Fruit fly (Drosophila melanogaster): ENCODE data around the gene Wdr24.
A peak's percentile ranks its signal among the peaks of the same experiment; 100 is the strongest.

Gene Wdr24

DNA sequence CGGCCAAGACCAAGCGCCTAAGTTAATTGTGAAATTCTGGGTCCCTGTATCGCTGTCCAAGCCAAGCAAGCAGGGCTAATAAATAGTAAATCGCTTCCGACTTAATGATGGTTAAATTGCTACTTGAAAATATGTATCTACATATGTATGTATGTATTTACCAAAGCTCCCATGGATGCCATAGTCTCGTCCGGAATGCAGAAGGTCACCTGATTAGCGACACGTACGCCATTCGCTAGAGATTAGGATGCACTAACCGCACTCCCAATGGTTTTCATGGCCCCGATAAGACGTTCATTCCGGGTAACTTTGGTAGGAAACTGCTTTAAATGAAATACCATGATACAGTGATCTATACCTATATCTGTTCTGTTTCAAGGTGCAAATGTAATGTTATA is 13.8 kb upstream of the Wdr24 start:
- TF ChIP-seq Nf-YB (GFP tag; optimal IDR thresholded peaks at IDR 0.05) (peak; percentile 59), sd (tag; optimal IDR thresholded peaks at IDR 0.05) (peak; percentile 52), CG1647 (GFP tag; optimal IDR thresholded peaks at IDR 0.05) (no peak), NFAT (GFP tag; IDR thresholded peaks at IDR 0.05) (no peak), Nf-YC (tag; optimal IDR thresholded peaks at IDR 0.05) (peak; percentile 69)

DNA sequence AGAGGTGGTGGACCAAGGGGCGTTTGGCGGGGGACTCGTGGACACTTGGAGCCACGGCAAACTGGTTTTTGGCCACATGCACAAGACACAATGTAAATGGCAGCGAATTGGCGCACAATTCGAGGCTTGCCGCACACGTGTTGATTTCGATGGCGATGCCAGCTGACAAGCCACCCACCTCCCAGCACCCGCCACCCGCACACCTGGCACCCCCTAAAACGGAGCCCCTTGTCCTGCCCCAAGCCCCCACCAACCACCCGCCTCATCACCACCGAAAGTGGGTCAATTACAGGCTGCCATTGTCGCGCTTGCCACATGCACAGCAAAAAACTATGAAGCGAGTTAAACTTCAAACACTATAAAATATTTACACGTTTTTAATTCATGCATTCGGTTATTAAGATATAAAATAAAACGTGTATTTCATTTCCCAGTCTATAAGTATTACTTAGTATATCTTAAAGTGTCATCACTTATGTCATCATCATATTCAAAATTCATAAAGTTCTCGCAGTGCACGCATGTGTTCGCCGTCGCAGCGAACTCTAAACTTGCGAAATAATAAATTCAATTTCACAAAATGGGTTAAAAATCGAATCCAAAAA is 13.3 kb upstream of the Wdr24 start:
- TF ChIP-seq HmgZ (tag; optimal IDR thresholded peaks at IDR 0.05): no peak
- TF ChIP-seq dm (GFP tag; optimal IDR thresholded peaks at IDR 0.05): no peak
- TF ChIP-seq Myb (GFP tag; optimal IDR thresholded peaks at IDR 0.05): no peak
- no peak for TF ChIP-seq Asciz (GFP tag; optimal IDR thresholded peaks at IDR 0.05)
- TF ChIP-seq Hr51 (GFP tag; optimal IDR thresholded peaks at IDR 0.05): peak in 1 of 2 experiments; percentile 39
- TF ChIP-seq klu (GFP tag; IDR thresholded peaks at IDR 0.05): no peak
- TF ChIP-seq crp (GFP tag; optimal IDR thresholded peaks at IDR 0.05): no peak
- no peak for TF ChIP-seq CG3407 (GFP tag; optimal IDR thresholded peaks at IDR 0.05)
- TF ChIP-seq vfl (GFP tag; optimal IDR thresholded peaks at IDR 0.05): no peak
- no peak for TF ChIP-seq Optix (GFP tag; IDR thresholded peaks at IDR 0.05)
- TF ChIP-seq exex (tag; optimal IDR thresholded peaks at IDR 0.05): no peak
- no peak for TF ChIP-seq phol (tag; optimal IDR thresholded peaks at IDR 0.05)
- no peak for TF ChIP-seq grau (tag; optimal IDR thresholded peaks at IDR 0.05)
- no peak for TF ChIP-seq Sry-β (GFP tag; optimal IDR thresholded peaks at IDR 0.05)
- TF ChIP-seq otp (GFP tag; IDR thresholded peaks at IDR 0.05): no peak
- TF ChIP-seq ase (GFP tag; IDR thresholded peaks at IDR 0.05): no peak
- no peak for TF ChIP-seq hkb (optimal IDR thresholded peaks at IDR 0.05)
- 0 out of 2 replicates have a peak, but pooled peaks have one; percentile 20 for TF ChIP-seq hkb (GFP tag; IDR thresholded peaks at IDR 0.05)
- no peak for TF ChIP-seq CG3838 (GFP tag; optimal IDR thresholded peaks at IDR 0.05)
- no peak for TF ChIP-seq Lpt (GFP tag; optimal IDR thresholded peaks at IDR 0.05)
- TF ChIP-seq CG9437 (GFP tag; optimal IDR thresholded peaks at IDR 0.05): no peak
- no peak for TF ChIP-seq bigmax (GFP tag; optimal IDR thresholded peaks at IDR 0.05)
- no peak for TF ChIP-seq CG10654 (GFP tag; optimal IDR thresholded peaks at IDR 0.05)
- TF ChIP-seq Kr (GFP tag; optimal IDR thresholded peaks at IDR 0.05): no peak
- TF ChIP-seq dysf (GFP tag; IDR thresholded peaks at IDR 0.05): 0 out of 3 replicates have a peak, but pooled peaks have one; percentile 8
- peak; percentile 81 for TF ChIP-seq crol (GFP tag; IDR thresholded peaks at IDR 0.05)
- no peak for TF ChIP-seq Poxn (GFP tag; IDR thresholded peaks at IDR 0.05)
- no peak for TF ChIP-seq inv (GFP tag; IDR thresholded peaks at IDR 0.05; ENCODE audit: partially characterized antibody)
- TF ChIP-seq vvl (GFP tag; IDR thresholded peaks at IDR 0.05): peak; percentile 49; the same call in 1 of the 2 replicates
- no peak for TF ChIP-seq CG1529 (GFP tag; optimal IDR thresholded peaks at IDR 0.05)
- TF ChIP-seq unc-4 (GFP tag; IDR thresholded peaks at IDR 0.05; ENCODE audit: partially characterized antibody): no peak
- TF ChIP-seq Dll (GFP tag; IDR thresholded peaks at IDR 0.05; ENCODE audit: partially characterized antibody): no peak
- TF ChIP-seq luna (GFP tag; optimal IDR thresholded peaks at IDR 0.05): no peak
- TF ChIP-seq gcm (GFP tag; optimal IDR thresholded peaks at IDR 0.05): no peak
- TF ChIP-seq nerfin-1 (tag; optimal IDR thresholded peaks at IDR 0.05): no peak
- 0 out of 3 replicates have a peak, but pooled peaks have one; percentile 17 for TF ChIP-seq CG11456 (GFP tag; IDR thresholded peaks at IDR 0.05)
- TF ChIP-seq cwo (GFP tag; optimal IDR thresholded peaks at IDR 0.05): no peak
- no peak for TF ChIP-seq CG10979 (tag; optimal IDR thresholded peaks at IDR 0.05)
- peak; percentile 25; the same call in 1 of the 3 replicates for TF ChIP-seq tgo (GFP tag; IDR thresholded peaks at IDR 0.05)
- TF ChIP-seq hth (optimal IDR thresholded peaks at IDR 0.05): no peak
- TF ChIP-seq oc (tag; optimal IDR thresholded peaks at IDR 0.05): no peak
- no peak for TF ChIP-seq zen (tag; optimal IDR thresholded peaks at IDR 0.05)
- TF ChIP-seq chn (GFP tag; optimal IDR thresholded peaks at IDR 0.05): no peak
- TF ChIP-seq ftz-f1 (GFP tag; optimal IDR thresholded peaks at IDR 0.05): no peak
